Fruit fly (Drosophila melanogaster): ENCODE data around the gene Nmdmc.

Nmdmc gene

dm6 chr3R:9006129-9006528, 44.2 kb downstream of the Nmdmc start, which contains the start of the genes Prosbeta3 and Iru (continued):
- TF ChIP-seq crol (GFP tag; IDR thresholded peaks at IDR 0.05) (no peak), Dip3 (GFP tag; optimal IDR thresholded peaks at IDR 0.05) (no peak), TFAM (GFP tag; optimal IDR thresholded peaks at IDR 0.05) (no peak), Atf6 (GFP tag; IDR thresholded peaks at IDR 0.05) (no peak), CG6272 (GFP tag; IDR thresholded peaks at IDR 0.05) (no peak), CG16863 (GFP tag; optimal IDR thresholded peaks at IDR 0.05) (no peak), h (optimal IDR thresholded peaks at IDR 0.05) (no peak), CG9932 (GFP tag; IDR thresholded peaks at IDR 0.05) (no peak), lov (optimal IDR thresholded peaks at IDR 0.05) (no peak), lov (GFP tag; IDR thresholded peaks at IDR 0.05) (no peak), CG15479 (GFP tag; optimal IDR thresholded peaks at IDR 0.05) (no peak), CG32767 (GFP tag; IDR thresholded peaks at IDR 0.05) (no peak), onecut (GFP tag; IDR thresholded peaks at IDR 0.05) (no peak), sr (GFP tag; IDR thresholded peaks at IDR 0.05) (no peak), az2 (GFP tag; optimal IDR thresholded peaks at IDR 0.05) (no peak), Doc2 (GFP tag; IDR thresholded peaks at IDR 0.05) (no peak), Fer3 (tag; optimal IDR thresholded peaks at IDR 0.05) (no peak), E2f1 (GFP tag; IDR thresholded peaks at IDR 0.05) (no peak), CG16813 (GFP tag; IDR thresholded peaks at IDR 0.05; ENCODE audit: partially characterized antibody) (no peak), CG12659 (GFP tag; optimal IDR thresholded peaks at IDR 0.05) (peak; percentile 81), HLH4C (GFP tag; IDR thresholded peaks at IDR 0.05; ENCODE audit: partially characterized antibody) (no peak), PHDP (tag; optimal IDR thresholded peaks at IDR 0.05) (no peak), ranshi (GFP tag; IDR thresholded peaks at IDR 0.05) (no peak), unc-4 (GFP tag; IDR thresholded peaks at IDR 0.05; ENCODE audit: partially characterized antibody) (0 out of 2 replicates have a peak, but pooled peaks have one; percentile 28), aop (GFP tag; IDR thresholded peaks at IDR 0.05) (no peak), Sry-β (GFP tag; optimal IDR thresholded peaks at IDR 0.05) (no peak), zen (tag; optimal IDR thresholded peaks at IDR 0.05) (no peak), CG11093 (GFP tag; IDR thresholded peaks at IDR 0.05) (no peak), CG4707 (GFP tag; optimal IDR thresholded peaks at IDR 0.05) (no peak), emc (GFP tag; optimal IDR thresholded peaks at IDR 0.05) (no peak), CG12391 (tag; optimal IDR thresholded peaks at IDR 0.05) (peak; percentile 12), CG10959 (GFP tag; IDR thresholded peaks at IDR 0.05) (no peak), Ssrp (tag; optimal IDR thresholded peaks at IDR 0.05) (no peak), ash1 (GFP tag; optimal IDR thresholded peaks at IDR 0.05) (no peak), CG18011 (GFP tag; optimal IDR thresholded peaks at IDR 0.05) (no peak), Neu2 (GFP tag; optimal IDR thresholded peaks at IDR 0.05; ENCODE audit: borderline replicate concordance) (no peak), Camta (GFP tag; optimal IDR thresholded peaks at IDR 0.05) (no peak), Hmx (GFP tag; optimal IDR thresholded peaks at IDR 0.05) (no peak), schlank (tag; optimal IDR thresholded peaks at IDR 0.05) (no peak), CG12155 (GFP tag; optimal IDR thresholded peaks at IDR 0.05) (no peak), CG8388 (GFP tag; optimal IDR thresholded peaks at IDR 0.05) (no peak), Tbp (GFP tag; optimal IDR thresholded peaks at IDR 0.05) (no peak), CG1024 (GFP tag; IDR thresholded peaks at IDR 0.05) (no peak), CHES-1-like (GFP tag; optimal IDR thresholded peaks at IDR 0.05) (no peak), CG14667 (GFP tag; IDR thresholded peaks at IDR 0.05) (no peak), p53 (GFP tag; optimal IDR thresholded peaks at IDR 0.05) (no peak), B-H2 (GFP tag; optimal IDR thresholded peaks at IDR 0.05) (no peak), C15 (GFP tag; IDR thresholded peaks at IDR 0.05) (no peak), CG33557 (GFP tag; optimal IDR thresholded peaks at IDR 0.05) (no peak), Sin3A (optimal IDR thresholded peaks at IDR 0.05) (peak; percentile 90), pita (GFP tag; optimal IDR thresholded peaks at IDR 0.05) (no peak), vfl (GFP tag; optimal IDR thresholded peaks at IDR 0.05) (no peak), Myb (GFP tag; optimal IDR thresholded peaks at IDR 0.05) (peak; percentile 51), usp (GFP tag; optimal IDR thresholded peaks at IDR 0.05) (no peak)

Measured in whole organism, embryonic.